Fruit fly (Drosophila melanogaster): ENCODE measurements around the gene CG3437.

dm6 chr3L:9476829-9477228, 19.4 kb upstream of the CG3437 start, which contains the start of the genes Uch-L5 and Jarid2:
- TF ChIP-seq Ets98B (GFP tag; IDR thresholded peaks at IDR 0.05) (peak; percentile 39), fd96Ca (GFP tag; IDR thresholded peaks at IDR 0.05) (no peak), CG34367 (tag; optimal IDR thresholded peaks at IDR 0.05) (no peak), CG15710 (tag; optimal IDR thresholded peaks at IDR 0.05) (no peak)
